Fruit fly (Drosophila melanogaster): ENCODE results near the gene Ogg1.

The Ogg1 gene

dm6 chrX:8656550-8657431 is 33.3 kb upstream of the Ogg1 start (continued):
- TF ChIP-seq Spps (tag; optimal IDR thresholded peaks at IDR 0.05): peak; percentile 82
- peak; percentile 43 for TF ChIP-seq CG8281 (tag; optimal IDR thresholded peaks at IDR 0.05)
- TF ChIP-seq peb (GFP tag; IDR thresholded peaks at IDR 0.05): peak; percentile 13; the same call in 1 of the 2 replicates
- peak; percentile 43 for TF ChIP-seq CG4707 (GFP tag; optimal IDR thresholded peaks at IDR 0.05)
- TF ChIP-seq emc (GFP tag; optimal IDR thresholded peaks at IDR 0.05): no peak
- peak; percentile 73 for TF ChIP-seq Hsf (GFP tag; optimal IDR thresholded peaks at IDR 0.05)
- TF ChIP-seq schlank (tag; optimal IDR thresholded peaks at IDR 0.05): no peak
- TF ChIP-seq CG10209 (GFP tag; optimal IDR thresholded peaks at IDR 0.05): peak; percentile 70
- TF ChIP-seq Scr (GFP tag; IDR thresholded peaks at IDR 0.05; ENCODE audit: partially characterized antibody): no peak
- peak; percentile 60 for TF ChIP-seq CG12236 (GFP tag; optimal IDR thresholded peaks at IDR 0.05)
- TF ChIP-seq repo (GFP tag; optimal IDR thresholded peaks at IDR 0.05): peak; percentile 57
- 0 out of 2 replicates have a peak, but pooled peaks have one; percentile 26 for TF ChIP-seq CG6272 (GFP tag; IDR thresholded peaks at IDR 0.05)
- peak; percentile 59 for TF ChIP-seq H2.0 (GFP tag; IDR thresholded peaks at IDR 0.05)
- TF ChIP-seq Tbp (GFP tag; optimal IDR thresholded peaks at IDR 0.05): no peak
- peak; percentile 71 for TF ChIP-seq az2 (GFP tag; optimal IDR thresholded peaks at IDR 0.05)
- no peak for TF ChIP-seq CG4360 (GFP tag; IDR thresholded peaks at IDR 0.05)
- TF ChIP-seq GATAe (GFP tag; conservative IDR thresholded peaks at IDR 0.05): no peak
- peak; percentile 86 for TF ChIP-seq Xrp1 (GFP tag; IDR thresholded peaks at IDR 0.05)
- TF ChIP-seq CG10321 (GFP tag; IDR thresholded peaks at IDR 0.05): peak; percentile 82
- TF ChIP-seq YL-1 (GFP tag; optimal IDR thresholded peaks at IDR 0.05): no peak
- TF ChIP-seq ro (GFP tag; IDR thresholded peaks at IDR 0.05): no peak
- TF ChIP-seq CG14014 (GFP tag; IDR thresholded peaks at IDR 0.05): peak; percentile 35; the same call in 1 of the 2 replicates
- no peak for TF ChIP-seq Poxn (GFP tag; IDR thresholded peaks at IDR 0.05)
- TF ChIP-seq grn (GFP tag; optimal IDR thresholded peaks at IDR 0.05): no peak
- TF ChIP-seq CG4617 (GFP tag; optimal IDR thresholded peaks at IDR 0.05; ENCODE audit: borderline replicate concordance): peak; percentile 41
- TF ChIP-seq Ets97D (GFP tag; optimal IDR thresholded peaks at IDR 0.05): peak; percentile 13
- TF ChIP-seq CG14965 (GFP tag; optimal IDR thresholded peaks at IDR 0.05; ENCODE audit: borderline replicate concordance): no peak
- no peak for TF ChIP-seq tna (GFP tag; IDR thresholded peaks at IDR 0.05; ENCODE audit: partially characterized antibody)
- TF ChIP-seq nau (GFP tag; optimal IDR thresholded peaks at IDR 0.05): peak; percentile 14
- TF ChIP-seq pb (GFP tag; optimal IDR thresholded peaks at IDR 0.05): peak; percentile 54
- TF ChIP-seq dpn (GFP tag; optimal IDR thresholded peaks at IDR 0.05): peak; percentile 65 to 67
- TF ChIP-seq gcm2 (GFP tag; optimal IDR thresholded peaks at IDR 0.05): peak; percentile 15
- no peak for TF ChIP-seq Dip2 (GFP tag; IDR thresholded peaks at IDR 0.05)
- no peak for TF ChIP-seq Lpt (GFP tag; optimal IDR thresholded peaks at IDR 0.05)
- TF ChIP-seq al (GFP tag; IDR thresholded peaks at IDR 0.05): no peak
- TF ChIP-seq CG17802 (tag; optimal IDR thresholded peaks at IDR 0.05): peak; percentile 66
- peak; percentile 67; the same call in 1 of the 2 replicates for TF ChIP-seq ranshi (GFP tag; IDR thresholded peaks at IDR 0.05)
- TF ChIP-seq Nf-YA (GFP tag; IDR thresholded peaks at IDR 0.05): peak; percentile 55; the same call in 1 of the 2 replicates
- peak; percentile 72 for TF ChIP-seq CG16863 (GFP tag; optimal IDR thresholded peaks at IDR 0.05)
- TF ChIP-seq pfk (GFP tag; optimal IDR thresholded peaks at IDR 0.05): no peak
- TF ChIP-seq zfh2 (GFP tag; optimal IDR thresholded peaks at IDR 0.05): no peak
- TF ChIP-seq NK7.1 (GFP tag; optimal IDR thresholded peaks at IDR 0.05): no peak
- no peak for TF ChIP-seq cad (GFP tag; optimal IDR thresholded peaks at IDR 0.05)
- TF ChIP-seq fru (optimal IDR thresholded peaks at IDR 0.05): no peak
- peak; percentile 16 for TF ChIP-seq fu2 (GFP tag; optimal IDR thresholded peaks at IDR 0.05)
- TF ChIP-seq Dref (GFP tag; IDR thresholded peaks at IDR 0.05): no peak
- peak; percentile 32 for TF ChIP-seq CG18476 (GFP tag; optimal IDR thresholded peaks at IDR 0.05)
- peak; percentile 35 for TF ChIP-seq CG12659 (GFP tag; optimal IDR thresholded peaks at IDR 0.05)
- TF ChIP-seq CG18599 (GFP tag; optimal IDR thresholded peaks at IDR 0.05): peak; percentile 22
- peak; percentile 13 for TF ChIP-seq CG12071 (GFP tag; optimal IDR thresholded peaks at IDR 0.05)
